Fruit fly (Drosophila melanogaster) Kc167 (cell line): Measurements from ENCODE around the gene CG43999.

Source experiments
- Myc ChIP-seq: fragments of >200 bp; optimal IDR thresholded peaks from 2 replicates; lab custom pipeline; 2017; ENCODE audit warnings: missing external identifiers
- Sin3A ChIP-seq: fragments of >200 bp; optimal IDR thresholded peaks from 2 replicates; lab custom pipeline; 2018; ENCODE audit warnings: missing external identifiers
- h ChIP-seq: fragments of >200 bp; optimal IDR thresholded peaks from 3 replicates; lab custom pipeline; 2018; ENCODE audit warnings: missing external identifiers
- insv ChIP-seq: fragments of >200 bp; optimal IDR thresholded peaks from 3 replicates; lab custom pipeline; 2018; ENCODE audit warnings: missing external identifiers
- psq ChIP-seq: fragments of >200 bp; optimal IDR thresholded peaks from 2 replicates; lab custom pipeline; 2017; ENCODE audit warnings: missing external identifiers
- ttk ChIP-seq: sonication (Bioruptor generic); optimal IDR thresholded peaks from 2 replicates; lab custom pipeline; 2017; ENCODE audit warnings: missing external identifiers

Gene CG43999

dm6 chr3R:23887572-23887971, 41.2 kb downstream of the CG43999 start:
- TF ChIP-seq h (lab: Kevin White, UChicago) (no peak), insv (lab: Kevin White, UChicago) (no peak), Myc (no peak), Sin3A (no peak), psq (no peak), ttk (lab: Kevin White, UChicago) (no peak)

- no peak for TF ChIP-seq Sin3A
- TF ChIP-seq h (lab: Kevin White, UChicago), result no peak
- no peak for TF ChIP-seq Myc
- TF ChIP-seq psq, result no peak
- no peak for TF ChIP-seq insv (lab: Kevin White, UChicago)
- no peak for TF ChIP-seq ttk (lab: Kevin White, UChicago)
These were observed 41.7 kb downstream of the CG43999 start for dm6 chr3R:23887096-23887421.

DNA sequence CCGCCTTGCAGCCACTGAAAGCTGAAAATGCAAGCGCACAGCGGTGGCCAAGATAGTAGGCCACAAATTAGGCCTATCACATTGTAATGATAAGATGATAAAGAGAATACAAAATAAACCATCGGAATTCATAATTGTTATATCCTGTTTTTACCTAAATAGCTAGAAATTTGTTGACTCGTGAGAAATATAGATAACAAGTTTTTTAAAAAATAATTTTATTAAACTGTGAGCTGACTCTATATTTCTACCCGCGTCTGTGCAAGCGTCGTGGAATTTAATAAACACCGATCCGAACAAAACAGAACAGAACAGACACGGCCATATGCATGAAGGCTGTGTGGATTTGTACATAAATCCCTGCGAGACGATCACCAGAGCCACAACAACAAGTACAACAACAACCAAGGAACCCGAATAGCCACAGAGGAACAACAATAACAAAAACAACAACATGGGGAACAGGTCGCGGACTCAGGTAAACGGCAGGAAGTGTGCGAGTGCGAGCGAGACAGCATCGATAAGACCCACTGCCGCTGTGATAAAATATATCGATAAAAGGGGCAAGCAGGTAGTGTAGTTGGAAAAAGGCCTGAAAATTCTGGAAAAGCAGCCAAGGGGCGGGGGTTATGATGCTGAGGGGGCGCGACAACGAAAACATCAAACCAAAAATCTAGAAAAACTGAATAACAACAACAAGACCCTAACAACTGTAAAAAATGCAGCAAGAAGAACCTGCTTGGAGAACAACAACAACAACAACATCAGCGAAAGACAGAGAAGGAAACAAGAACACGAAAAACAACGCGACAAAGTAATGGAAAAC, 42.3 kb downstream of the CG43999 start:
- TF ChIP-seq ttk (lab: Kevin White, UChicago) (no peak), psq (no peak)

- TF ChIP-seq insv (lab: Kevin White, UChicago) (no peak), Sin3A (no peak), h (lab: Kevin White, UChicago) (no peak), Myc (no peak), psq (no peak), ttk (lab: Kevin White, UChicago) (no peak)
These were observed 43.1 kb downstream of the CG43999 start for dm6 chr3R:23885660-23886059.

DNA sequence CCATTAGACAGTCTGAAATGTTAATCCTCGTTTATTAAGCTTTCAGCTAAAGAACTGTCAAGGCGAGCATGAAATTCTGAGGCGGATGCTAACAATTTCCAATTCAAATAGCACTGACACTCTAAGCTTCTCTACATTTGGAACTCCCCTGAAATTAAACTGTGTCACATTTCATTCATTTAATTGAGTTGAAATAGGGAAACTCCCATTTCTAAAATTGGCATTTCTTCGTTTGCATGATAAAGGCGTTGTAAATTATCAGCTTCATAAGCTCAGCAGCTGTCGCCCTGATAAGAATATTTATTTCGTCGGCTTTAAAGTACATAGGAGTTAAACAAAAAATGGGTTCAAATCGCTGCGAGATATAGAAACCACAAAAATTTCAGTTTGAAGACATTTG, 43.6 kb downstream of the CG43999 start:
- no peak for TF ChIP-seq h (lab: Kevin White, UChicago)
- no peak for TF ChIP-seq psq
- no peak for TF ChIP-seq ttk (lab: Kevin White, UChicago)
- no peak for TF ChIP-seq Sin3A
- no peak for TF ChIP-seq insv (lab: Kevin White, UChicago)
- TF ChIP-seq Myc, result no peak

DNA sequence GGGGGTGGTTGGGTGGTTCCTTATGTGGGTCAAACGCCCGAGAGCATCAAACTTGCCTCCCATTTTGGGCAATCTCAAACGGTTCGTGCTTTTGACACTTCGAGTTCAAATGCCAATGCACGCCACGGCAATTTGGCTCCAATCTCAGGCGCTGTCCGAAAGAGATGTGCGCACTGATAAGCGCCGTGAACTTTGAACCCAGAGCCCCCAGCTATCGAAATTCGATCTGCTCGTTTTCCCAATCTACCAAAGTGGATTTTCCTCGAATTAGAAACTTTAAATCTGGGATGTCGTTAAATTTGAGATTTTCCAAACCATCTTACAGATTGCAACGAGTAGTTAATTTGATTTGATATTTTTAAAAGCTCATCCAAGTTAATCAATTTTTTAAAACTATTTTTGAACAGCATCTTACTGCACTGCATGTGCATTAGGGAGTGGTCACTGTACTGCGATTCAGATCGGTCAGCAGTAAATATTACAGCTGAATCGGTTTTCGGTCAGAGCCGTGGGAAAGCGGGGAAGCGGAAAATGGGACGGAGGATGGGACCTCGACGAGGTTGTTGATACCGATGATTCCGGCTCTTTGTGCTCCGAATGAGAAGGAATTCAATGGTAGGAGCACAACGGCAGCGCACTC, 44.6 kb downstream of the CG43999 start:
- no peak for TF ChIP-seq ttk (lab: Kevin White, UChicago)
- TF ChIP-seq insv (lab: Kevin White, UChicago), result no peak
- no peak for TF ChIP-seq Sin3A
- TF ChIP-seq Myc, result no peak
- TF ChIP-seq h (lab: Kevin White, UChicago), result no peak
- TF ChIP-seq psq, result no peak

DNA sequence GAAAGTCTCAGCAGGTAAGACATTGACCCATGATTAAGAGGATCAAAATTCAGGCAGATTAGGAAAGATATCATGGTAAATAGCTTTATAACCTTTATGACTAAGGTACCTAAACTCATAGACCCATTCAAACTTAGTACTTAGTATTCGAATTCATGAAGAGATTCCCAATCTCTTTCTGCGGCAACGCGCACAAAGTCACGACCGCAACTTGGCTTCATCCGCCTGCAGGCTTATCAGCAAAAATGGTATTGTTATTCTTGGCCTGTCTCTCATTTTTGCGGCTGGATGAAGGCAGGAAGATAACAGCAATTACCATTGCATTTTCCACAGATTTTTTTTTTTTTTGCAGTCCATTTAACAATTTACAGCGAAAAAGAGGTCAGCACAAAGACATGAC, 48.5 kb downstream of the CG43999 start:
- TF ChIP-seq psq, result no peak
- TF ChIP-seq ttk (lab: Kevin White, UChicago), result no peak
- no peak for TF ChIP-seq Myc

- TF ChIP-seq ttk (lab: Kevin White, UChicago) (no peak), insv (lab: Kevin White, UChicago) (no peak), psq (no peak), h (lab: Kevin White, UChicago) (no peak), Myc (no peak), Sin3A (no peak)
These were observed 50.4 kb downstream of the CG43999 start for dm6 chr3R:23878318-23878799.
